Fruit fly (Drosophila melanogaster): Measurements from ENCODE around the gene CAH16.

The CAH16 gene

DNA sequence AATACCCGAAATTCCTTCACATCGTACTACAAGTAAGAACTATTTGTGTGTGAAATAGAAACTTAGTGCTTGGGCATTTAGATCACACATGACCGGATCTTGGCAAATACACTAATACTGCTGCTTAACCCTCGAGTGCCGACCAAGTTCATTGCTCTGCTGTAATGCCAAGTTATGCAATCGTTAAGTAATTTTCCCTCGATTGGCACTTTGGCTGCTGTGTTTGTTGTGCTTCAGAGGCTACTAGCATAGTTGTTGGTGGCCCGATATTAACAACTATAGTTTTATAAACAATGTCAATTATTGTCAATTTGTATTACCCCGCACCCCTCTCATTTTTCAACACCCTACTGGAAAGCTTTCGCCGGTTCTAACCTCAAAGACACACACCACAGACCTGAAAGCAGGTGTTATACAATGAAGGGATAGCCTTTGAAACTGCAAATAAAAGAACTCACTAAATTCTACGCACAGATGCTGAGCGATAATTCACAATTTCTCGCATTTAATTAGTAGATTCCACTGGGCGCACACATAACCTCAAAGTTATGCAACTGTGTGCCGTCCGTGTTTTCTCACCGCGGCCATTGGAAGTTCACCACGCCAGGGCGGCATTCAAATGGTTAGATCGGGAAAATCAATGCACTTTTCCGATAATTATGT lies 41.7 kb upstream of the CAH16 start:
- TF ChIP-seq pdm3 (GFP tag; optimal IDR thresholded peaks at IDR 0.05) (no peak), Eip78C (GFP tag) (peak; percentile 12), topi (GFP tag; optimal IDR thresholded peaks at IDR 0.05) (peak; percentile 19), Sox14 (GFP tag; optimal IDR thresholded peaks at IDR 0.05) (peak; percentile 27), vri (GFP tag; optimal IDR thresholded peaks at IDR 0.05) (peak; percentile 98), Eip75B (GFP tag; optimal IDR thresholded peaks at IDR 0.05) (no peak), esn (GFP tag; optimal IDR thresholded peaks at IDR 0.05) (peak; percentile 3), CG6854 (GFP tag; optimal IDR thresholded peaks at IDR 0.05) (peak; percentile 14)

DNA sequence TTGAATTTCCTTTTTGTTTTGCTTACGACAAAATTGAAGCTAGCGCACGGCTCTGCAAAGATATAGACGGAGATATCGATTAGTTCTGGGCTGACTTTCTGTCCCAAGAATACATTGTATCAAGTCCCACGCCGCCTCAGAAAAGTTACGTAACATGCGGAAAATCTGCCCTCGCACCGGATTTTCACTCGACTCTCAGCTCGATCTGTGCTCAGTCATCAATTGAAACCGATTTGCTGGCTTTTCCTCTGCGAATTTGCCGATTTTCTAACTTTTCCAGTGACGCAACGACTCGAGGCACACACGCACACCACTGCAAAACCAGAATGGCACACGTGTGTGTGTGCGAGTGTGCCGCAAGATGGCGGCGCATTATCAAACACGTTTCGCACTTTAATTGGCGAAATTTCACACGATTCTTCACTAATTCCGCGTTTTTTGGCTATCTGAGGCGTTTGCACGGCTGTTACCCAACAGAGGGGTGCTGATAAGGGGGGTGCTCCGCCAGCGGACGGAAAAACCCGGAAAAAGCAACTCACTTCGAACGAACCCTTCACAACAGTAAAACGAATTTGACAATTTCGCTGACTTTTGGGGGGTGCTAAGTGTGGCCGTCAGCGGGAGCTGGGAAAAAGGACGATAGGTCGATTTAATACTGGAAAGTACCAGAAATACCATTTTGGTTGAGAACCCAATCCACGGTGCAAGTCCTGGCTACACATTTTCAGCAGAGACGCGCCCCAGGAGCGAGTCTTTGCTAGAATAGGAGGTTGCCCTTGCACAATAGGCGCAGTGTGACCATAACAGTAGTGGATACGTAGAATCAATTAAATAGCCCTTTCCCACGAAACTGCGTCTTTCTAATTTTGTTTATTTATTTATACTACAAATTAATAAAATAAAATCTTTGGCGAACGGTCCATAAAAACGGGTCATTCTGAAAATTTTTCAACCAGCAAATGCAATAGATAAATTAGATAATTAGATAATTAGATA lies 40.8 kb upstream of the CAH16 start, which contains the start of gene ATPsynC:
Gene ATPsynC, minus strand, starts transcription at position 634 of the 996 bp plus-strand sequence.
- TF ChIP-seq Sox102F (GFP tag; optimal IDR thresholded peaks at IDR 0.05) (no peak), vri (GFP tag; optimal IDR thresholded peaks at IDR 0.05) (peak; percentile 99), CG8319 (GFP tag; optimal IDR thresholded peaks at IDR 0.05) (no peak), CG4318 (GFP tag; optimal IDR thresholded peaks at IDR 0.05) (no peak), net (GFP tag; optimal IDR thresholded peaks at IDR 0.05) (peak; percentile 49), pdm3 (GFP tag; optimal IDR thresholded peaks at IDR 0.05) (no peak), fd85E (GFP tag; optimal IDR thresholded peaks at IDR 0.05) (no peak), Eip78C (GFP tag) (peak; percentile 73), eg (GFP tag; IDR thresholded peaks at IDR 0.05) (no peak), CG32006 (GFP tag; optimal IDR thresholded peaks at IDR 0.05) (no peak), CG11762 (GFP tag; optimal IDR thresholded peaks at IDR 0.05; ENCODE audit: insufficient read depth) (no peak), esn (GFP tag; optimal IDR thresholded peaks at IDR 0.05) (peak; percentile 3), CG6792 (GFP tag; optimal IDR thresholded peaks at IDR 0.05) (no peak), CG7368 (GFP tag; optimal IDR thresholded peaks at IDR 0.05) (no peak), CG6163 (GFP tag; IDR thresholded peaks at IDR 0.05) (no peak), CG11902 (GFP tag; optimal IDR thresholded peaks at IDR 0.05) (no peak), acj6 (GFP tag; optimal IDR thresholded peaks at IDR 0.05) (no peak), achi (GFP tag; optimal IDR thresholded peaks at IDR 0.05) (peak; percentile 48), OdsH (GFP tag; optimal IDR thresholded peaks at IDR 0.05) (no peak), CG8632 (GFP tag; optimal IDR thresholded peaks at IDR 0.05) (no peak), Met (GFP tag; optimal IDR thresholded peaks at IDR 0.05) (no peak), Hr39 (GFP tag; optimal IDR thresholded peaks at IDR 0.05) (no peak), Hr4 (GFP tag; optimal IDR thresholded peaks at IDR 0.05) (no peak), salr (GFP tag; optimal IDR thresholded peaks at IDR 0.05) (no peak), CG16779 (tag; optimal IDR thresholded peaks at IDR 0.05) (peak; percentile 52), CG10669 (GFP tag; optimal IDR thresholded peaks at IDR 0.05) (no peak), ss (GFP tag; optimal IDR thresholded peaks at IDR 0.05) (peak in 1 of 2 experiments; percentile 59), Sox14 (GFP tag; optimal IDR thresholded peaks at IDR 0.05) (peak; percentile 20), fd59A (GFP tag; optimal IDR thresholded peaks at IDR 0.05) (no peak), fkh (GFP tag; optimal IDR thresholded peaks at IDR 0.05) (peak; percentile 29), CG6276 (GFP tag; optimal IDR thresholded peaks at IDR 0.05) (no peak), Gug (GFP tag; IDR thresholded peaks at IDR 0.05) (no peak), CG6808 (GFP tag; optimal IDR thresholded peaks at IDR 0.05) (peak; percentile 10), CG1621 (tag; optimal IDR thresholded peaks at IDR 0.05) (peak; percentile 1), CG9139 (GFP tag; optimal IDR thresholded peaks at IDR 0.05) (peak; percentile 57), Smox (GFP tag; optimal IDR thresholded peaks at IDR 0.05) (no peak), Eip75B (GFP tag; optimal IDR thresholded peaks at IDR 0.05) (no peak), CG3032 (tag; optimal IDR thresholded peaks at IDR 0.05) (peak; percentile 9), CG8119 (GFP tag; IDR thresholded peaks at IDR 0.05) (no peak), spab (GFP tag; optimal IDR thresholded peaks at IDR 0.05) (no peak), CG15336 (GFP tag; IDR thresholded peaks at IDR 0.05) (no peak), svp (GFP tag) (peak; percentile 22), Sox15 (GFP tag; optimal IDR thresholded peaks at IDR 0.05) (no peak), dac (GFP tag; optimal IDR thresholded peaks at IDR 0.05) (no peak)
